Fruit fly (Drosophila melanogaster) whole organism, pupa: ENCODE results near the gene pira.

Source experiments
- CG32121 ChIP-seq: fragments of 200-800 bp; sonication (Bioruptor generic); IDR thresholded peaks from 2 replicates; pipeline ENCODE4 v1.3.6; 2022; ENCODE audit warnings: missing biosample characterization, missing genetic modification characterization
- CG9948 ChIP-seq: fragments of 200-800 bp; sonication (Bioruptor generic); optimal IDR thresholded peaks from 2 replicates; lab custom pipeline; 2018; ENCODE audit warnings: missing biosample characterization, mild to moderate bottlenecking, missing genetic modification characterization, moderate library complexity
- EcR ChIP-seq: fragments of 200-800 bp; sonication (Bioruptor generic); optimal IDR thresholded peaks from 3 replicates; lab custom pipeline; 2019; ENCODE audit warnings: missing biosample characterization, missing genetic modification characterization, mild to moderate bottlenecking, moderate library complexity, missing genetic modification reagents
- gl ChIP-seq: fragments of 200-800 bp; sonication (Bioruptor generic); optimal IDR thresholded peaks from 2 replicates; lab custom pipeline; 2018; ENCODE audit warnings: missing biosample characterization, mild to moderate bottlenecking, missing genetic modification characterization

- TF ChIP-seq CG9948 (tag; lab: Kevin White, UChicago), result peak; percentile 48
- TF ChIP-seq gl, result peak; percentile 68
- peak; percentile 72 for TF ChIP-seq CG32121 (GFP tag; lab: Robert Waterston, UW)
- TF ChIP-seq EcR (GFP tag; lab: Kevin White, UChicago), result peak; percentile 96
Observed at dm6 chrX:12753602-12754347, 9.6 kb downstream of the pira start.
